Fruit fly (Drosophila melanogaster): ENCODE results near the gene CG14711.

DNA sequence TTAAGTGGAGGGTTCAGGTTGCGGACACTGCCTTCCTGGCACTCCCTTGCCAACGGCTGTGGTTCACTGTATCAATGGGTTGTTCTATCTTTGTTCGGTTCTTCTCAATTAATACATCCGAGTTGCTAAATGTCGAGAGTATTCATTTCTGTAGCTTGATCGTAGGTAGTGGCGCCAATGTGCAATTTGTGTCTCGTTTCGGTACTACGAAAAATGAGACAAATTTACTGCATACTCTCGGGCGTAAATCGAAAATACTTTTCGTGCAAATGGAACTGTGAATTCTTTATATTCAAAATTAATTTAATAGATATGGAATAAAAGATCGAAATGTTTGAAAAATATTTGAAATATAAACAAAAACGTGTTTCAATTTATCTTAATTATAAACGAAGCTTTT lies 42.4 kb downstream of the CG14711 start:
- TF ChIP-seq CG2875 (GFP tag; optimal IDR thresholded peaks at IDR 0.05) (no peak), unpg (GFP tag; optimal IDR thresholded peaks at IDR 0.05) (no peak), vvl (GFP tag; IDR thresholded peaks at IDR 0.05) (no peak), jigr1 (GFP tag; IDR thresholded peaks at IDR 0.05) (no peak), row (GFP tag; IDR thresholded peaks at IDR 0.05) (no peak)

Data from whole organism, embryonic.